Fruit fly (Drosophila melanogaster) whole organism, wandering third instar larva: ENCODE measurements around the gene Ktch.

ENCODE experiments used
- Abd-B ChIP-seq: fragments of >200 bp; optimal IDR thresholded peaks from 2 replicates; lab custom pipeline; 2017; ENCODE audit warnings: missing biosample characterization, missing genetic modification characterization
- CG32264 ChIP-seq: fragments of 200-800 bp; sonication (Bioruptor generic); optimal IDR thresholded peaks from 2 replicates; lab custom pipeline; 2016; ENCODE audit warnings: missing biosample characterization, missing genetic modification characterization
- CG9705 ChIP-seq: fragments of 200-800 bp; sonication (Bioruptor generic); optimal IDR thresholded peaks from 2 replicates; lab custom pipeline; 2018; ENCODE audit warnings: missing biosample characterization, mild to moderate bottlenecking, missing genetic modification characterization
- CrebA ChIP-seq: fragments of 200-800 bp; sonication (Bioruptor generic); optimal IDR thresholded peaks from 2 replicates; lab custom pipeline; 2016; ENCODE audit warnings: missing biosample characterization, mild to moderate bottlenecking, missing genetic modification characterization, borderline replicate concordance
- Dfd ChIP-seq: fragments of >200 bp; optimal IDR thresholded peaks from 2 replicates; lab custom pipeline; 2017; ENCODE audit warnings: missing biosample characterization, missing genetic modification characterization
- GATAd ChIP-seq: sonication (Bioruptor generic); optimal IDR thresholded peaks from 2 replicates; lab custom pipeline; 2016; ENCODE audit warnings: missing biosample characterization, missing genetic modification characterization
- Hnf4 ChIP-seq: fragments of 200-800 bp; sonication (Bioruptor generic); optimal IDR thresholded peaks from 2 replicates; lab custom pipeline; 2016; ENCODE audit warnings: missing biosample characterization, mild to moderate bottlenecking, missing genetic modification characterization
- Hr83 ChIP-seq: fragments of 200-300 bp; sonication (Bioruptor generic); optimal IDR thresholded peaks from 2 replicates; lab custom pipeline; 2016; ENCODE audit warnings: missing biosample characterization, mild to moderate bottlenecking, missing genetic modification characterization, moderate library complexity; ENCODE audit not compliant: poor library complexity, severe bottlenecking
- Mio ChIP-seq: sonication (Bioruptor generic); optimal IDR thresholded peaks from 2 replicates; lab custom pipeline; 2016; ENCODE audit warnings: missing biosample characterization, missing genetic modification characterization
- Myc ChIP-seq: fragments of >200 bp; optimal IDR thresholded peaks from 2 replicates; lab custom pipeline; 2017
- N ChIP-seq: fragments of >200 bp; optimal IDR thresholded peaks from 2 replicates; lab custom pipeline; 2018; ENCODE audit warnings: missing biosample characterization, missing external identifiers, missing genetic modification characterization
- Rel ChIP-seq, 2 experiments: fragments of 200-800 bp; sonication (Bioruptor generic) in 1 of 2; optimal IDR thresholded peaks; 2 replicates in 1 of 2; 3 replicates in 1 of 2; lab custom pipeline; 2016 to 2019; ENCODE audit warnings: mild to moderate bottlenecking in 2 of 2, missing biosample characterization in 2 of 2, missing genetic modification characterization in 2 of 2, moderate library complexity in 1 of 2
- Vsx2 ChIP-seq: fragments of 200-300, 225-300 bp; sonication (Bioruptor generic); optimal IDR thresholded peaks from 2 replicates; lab custom pipeline; 2018; ENCODE audit warnings: missing biosample characterization, missing genetic modification characterization; ENCODE audit not compliant: partially characterized antibody
- ey ChIP-seq: fragments of 200-800 bp; sonication (Bioruptor generic); optimal IDR thresholded peaks from 2 replicates; lab custom pipeline; 2016; ENCODE audit warnings: missing biosample characterization, missing genetic modification characterization
- foxo ChIP-seq, 2 experiments: fragments of 200-800 bp; sonication (Bioruptor generic); optimal IDR thresholded peaks; 2 replicates in 1 of 2; 3 replicates in 1 of 2; lab custom pipeline; 2016 to 2017; ENCODE audit warnings: missing biosample characterization in 2 of 2, missing genetic modification characterization in 2 of 2
- fru ChIP-seq: fragments of 200-800 bp; sonication (Bioruptor generic); optimal IDR thresholded peaks from 3 replicates; lab custom pipeline; 2016; ENCODE audit warnings: missing biosample characterization, mild to moderate bottlenecking, missing genetic modification characterization
- h ChIP-seq: fragments of 200-800 bp; sonication (Bioruptor generic); optimal IDR thresholded peaks from 3 replicates; lab custom pipeline; 2016; ENCODE audit warnings: missing biosample characterization, mild to moderate bottlenecking, missing genetic modification characterization
- jim ChIP-seq: fragments of 175-275, 200-325 bp; sonication (Bioruptor generic); optimal IDR thresholded peaks from 2 replicates; lab custom pipeline; 2016; ENCODE audit warnings: missing biosample characterization, mild to moderate bottlenecking, missing genetic modification characterization
- pan ChIP-seq: fragments of >200 bp; optimal IDR thresholded peaks from 2 replicates; lab custom pipeline; 2017
- psq ChIP-seq: fragments of 200-800 bp; sonication (Bioruptor generic); optimal IDR thresholded peaks from 3 replicates; lab custom pipeline; 2017; ENCODE audit warnings: missing biosample characterization, mild to moderate bottlenecking, missing genetic modification characterization, moderate library complexity
- rgr ChIP-seq: fragments of 200-800 bp; sonication (Bioruptor generic); optimal IDR thresholded peaks from 3 replicates; lab custom pipeline; 2016; ENCODE audit warnings: missing biosample characterization, mild to moderate bottlenecking, missing genetic modification characterization
- sage ChIP-seq: fragments of 200-800 bp; sonication (Bioruptor generic); optimal IDR thresholded peaks from 2 replicates; lab custom pipeline; 2016; ENCODE audit warnings: missing biosample characterization, mild to moderate bottlenecking, missing genetic modification characterization
- sv ChIP-seq: fragments of 200-800 bp; sonication (Bioruptor generic); optimal IDR thresholded peaks from 3 replicates; lab custom pipeline; 2016; ENCODE audit warnings: missing biosample characterization, missing genetic modification characterization
- tai ChIP-seq: sonication (Bioruptor generic); optimal IDR thresholded peaks from 2 replicates; lab custom pipeline; 2016; ENCODE audit warnings: missing biosample characterization, missing genetic modification characterization
- usp ChIP-seq: fragments of >200 bp; optimal IDR thresholded peaks from 2 replicates; lab custom pipeline; 2017; ENCODE audit warnings: missing biosample characterization, missing genetic modification characterization
- woc ChIP-seq: sonication (Bioruptor generic); optimal IDR thresholded peaks from 2 replicates; lab custom pipeline; 2016; ENCODE audit warnings: missing biosample characterization, mild to moderate bottlenecking, missing genetic modification characterization

Ktch gene

DNA sequence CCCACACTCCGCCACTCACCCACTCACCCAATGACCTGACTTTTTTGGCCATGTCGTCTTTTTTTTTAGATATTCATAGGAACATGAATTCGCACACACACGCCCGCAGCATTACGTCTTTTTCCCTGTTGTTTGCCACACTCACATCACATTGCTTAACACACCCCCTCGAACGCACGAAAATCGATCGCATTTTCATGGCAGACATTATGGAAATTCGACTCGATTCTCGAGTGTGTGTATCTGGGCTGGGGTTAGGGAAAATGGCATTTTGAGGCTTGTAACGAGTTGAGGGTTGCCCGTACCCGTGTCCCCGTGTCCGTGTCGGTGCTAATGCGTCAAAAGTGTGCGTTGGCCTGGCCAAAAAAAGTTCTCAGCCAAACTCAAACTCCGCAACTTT lies 11.2 kb upstream of the Ktch start:
- no peak for TF ChIP-seq N (GFP tag; lab: Kevin White, UChicago)
- no peak for TF ChIP-seq fru (GFP tag; lab: Kevin White, UChicago)
- TF ChIP-seq Dfd (GFP tag; lab: Kevin White, UChicago): no peak
- no peak for TF ChIP-seq jim (GFP tag; lab: Kevin White, UChicago)
- TF ChIP-seq sage: no peak
- TF ChIP-seq pan (lab: Kevin White, UChicago): no peak
- no peak for TF ChIP-seq tai (GFP tag; lab: Kevin White, UChicago)
- TF ChIP-seq sv (GFP tag; lab: Kevin White, UChicago): no peak

DNA sequence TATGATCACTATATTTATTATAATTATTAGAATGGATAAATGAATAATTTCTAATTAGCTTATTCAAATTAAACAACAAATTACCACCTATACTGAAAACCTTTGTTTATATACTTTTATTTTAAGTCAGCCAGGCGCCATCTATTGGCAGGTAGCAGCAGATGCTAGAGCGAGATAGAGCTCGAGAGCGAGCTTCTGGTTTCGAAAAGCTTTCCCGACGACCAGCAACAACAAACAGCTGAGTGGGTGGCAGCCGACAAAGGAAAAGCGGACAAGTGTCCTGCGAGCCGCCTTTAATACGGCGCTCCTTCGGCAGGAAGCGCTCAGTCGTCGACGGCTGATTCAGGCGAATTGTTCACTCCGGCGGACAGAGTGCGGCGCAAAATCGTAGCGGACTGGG lies 3.6 kb upstream of the Ktch start, which contains the start of gene Gycbeta100B:
Gycbeta100B (plus strand) TSS at position 337 of the 400 bp plus-strand sequence.
- TF ChIP-seq sv (GFP tag; lab: Kevin White, UChicago) (no peak), Mio (no peak), psq (GFP tag; lab: Kevin White, UChicago) (no peak), CG9705 (GFP tag; lab: Kevin White, UChicago) (no peak), CG32264 (no peak), h (GFP tag; lab: Kevin White, UChicago) (no peak), usp (GFP tag; lab: Kevin White, UChicago) (no peak), Myc (lab: Kevin White, UChicago) (no peak), fru (GFP tag; lab: Kevin White, UChicago) (no peak)

DNA sequence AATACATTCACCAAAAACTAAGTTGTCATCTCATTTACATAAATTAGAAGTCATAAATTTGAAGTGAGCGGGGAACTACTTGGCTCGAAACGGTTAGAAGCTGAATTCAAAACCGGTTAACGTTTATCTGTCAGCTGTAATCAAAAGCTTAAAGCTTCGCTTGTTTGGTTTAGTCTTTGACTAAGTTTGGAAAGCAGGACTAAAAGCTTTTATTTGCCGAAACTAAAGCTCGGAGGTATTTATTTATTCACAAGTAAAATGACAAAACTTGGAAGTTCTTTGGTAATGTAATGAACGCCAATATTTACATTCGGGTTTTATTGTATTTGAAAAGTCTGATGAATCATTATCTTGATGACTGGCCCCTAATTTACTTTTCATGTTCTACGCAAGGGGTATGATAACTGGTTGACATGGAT lies 3.1 kb downstream of the Ktch start:
- TF ChIP-seq N (GFP tag; lab: Kevin White, UChicago) (no peak), Rel (GFP tag; optimal IDR thresholded peaks at IDR 0.05; lab: Kevin White, UChicago) (no peak), Rel (tag; optimal IDR thresholded peaks at IDR 0.05; lab: Kevin White, UChicago) (peak; percentile 68)
- TF ChIP-seq, all 38 proteins: peak for 1

DNA sequence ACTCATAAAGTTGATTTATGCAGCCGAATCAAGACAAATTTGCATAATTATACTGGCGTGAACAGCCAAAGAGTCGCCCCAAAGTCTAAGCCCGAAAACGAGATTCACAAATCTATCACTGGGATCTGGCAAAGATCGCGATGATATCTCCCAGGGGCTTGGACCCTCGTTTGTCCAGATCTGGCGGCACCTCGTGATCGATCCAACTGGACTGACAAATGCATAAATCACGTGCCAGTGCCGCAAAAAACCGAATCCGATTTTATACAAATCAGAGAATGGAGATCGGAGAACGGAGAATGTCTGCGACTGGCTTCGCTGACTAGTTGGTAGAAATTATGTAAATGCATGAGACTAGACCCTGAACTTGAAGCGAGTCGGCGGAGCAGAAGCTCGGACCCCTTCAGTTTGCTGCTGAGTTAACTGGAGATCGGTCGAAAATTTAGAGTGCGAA lies 4.7 kb downstream of the Ktch start, which contains the start of gene CG15554:
CG15554 (plus strand) TSS at position 404 of the 454 bp plus-strand sequence.
- TF ChIP-seq fru (GFP tag; lab: Kevin White, UChicago): no peak

DNA sequence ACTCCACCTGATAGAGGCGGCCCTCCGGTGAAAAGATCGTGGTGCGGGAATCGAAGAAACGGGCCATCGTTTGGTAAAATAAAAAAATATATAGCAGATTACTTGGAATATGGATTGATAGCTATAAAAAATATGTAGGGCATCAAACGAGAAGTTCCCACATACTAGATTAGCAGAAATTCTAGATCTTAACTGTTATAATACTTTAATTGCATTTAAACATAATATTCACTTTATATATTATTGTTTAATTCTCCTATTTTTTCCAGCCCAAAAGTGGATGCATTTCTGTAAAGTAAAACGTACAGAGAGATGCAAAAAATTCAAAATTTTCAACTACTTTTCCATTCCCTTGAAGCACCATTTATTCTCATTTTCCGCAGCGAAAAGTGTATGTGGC lies 7.2 kb downstream of the Ktch start, which contains the start of gene Prosalpha3T:
Prosalpha3T (minus strand) TSS at position 101 of the 400 bp plus-strand sequence.
- TF ChIP-seq CrebA: no peak
- no peak for TF ChIP-seq pan (lab: Kevin White, UChicago)
- TF ChIP-seq GATAd: no peak
- no peak for TF ChIP-seq ey (GFP tag; lab: Kevin White, UChicago)
- TF ChIP-seq woc (GFP tag; lab: Kevin White, UChicago): no peak
- no peak for TF ChIP-seq Hnf4 (GFP tag; lab: Kevin White, UChicago)
- TF ChIP-seq Abd-B (GFP tag; lab: Kevin White, UChicago): no peak
- TF ChIP-seq foxo (GFP tag; optimal IDR thresholded peaks at IDR 0.05; lab: Kevin White, UChicago): no peak
- no peak for TF ChIP-seq Vsx2
- TF ChIP-seq N (GFP tag; lab: Kevin White, UChicago): no peak
- TF ChIP-seq sv (GFP tag; lab: Kevin White, UChicago): no peak

DNA sequence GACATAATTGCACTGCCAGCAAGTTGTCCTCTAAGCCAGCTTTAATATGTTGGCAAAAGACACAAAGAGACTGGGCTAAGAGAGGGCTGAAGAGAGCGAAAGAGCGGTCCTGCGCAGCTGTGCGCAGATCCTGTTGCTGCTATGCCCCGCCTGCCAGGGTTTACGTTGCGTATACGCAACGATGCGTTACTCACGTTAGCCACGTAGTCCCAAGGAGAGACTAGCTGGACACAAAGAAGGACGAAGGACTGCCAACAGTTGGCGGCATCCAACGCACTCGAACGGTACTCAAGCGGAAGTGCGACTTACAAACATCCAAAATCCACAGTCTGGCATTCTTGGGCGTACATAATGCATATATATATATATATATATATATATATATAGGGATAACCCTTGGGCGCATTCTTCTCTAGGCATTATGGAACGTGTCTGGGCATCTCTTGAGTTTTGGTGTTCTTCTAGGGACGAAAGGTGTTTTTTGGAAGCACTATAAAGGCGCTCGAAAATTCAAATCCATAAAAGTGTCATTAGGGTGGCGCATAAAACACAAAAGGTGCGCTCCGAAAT lies 10.5 kb downstream of the Ktch start:
- peak; percentile 69 for TF ChIP-seq Dfd (GFP tag; lab: Kevin White, UChicago)
- no peak for TF ChIP-seq fru (GFP tag; lab: Kevin White, UChicago)
- TF ChIP-seq, all 38 proteins: peak for 1

DNA sequence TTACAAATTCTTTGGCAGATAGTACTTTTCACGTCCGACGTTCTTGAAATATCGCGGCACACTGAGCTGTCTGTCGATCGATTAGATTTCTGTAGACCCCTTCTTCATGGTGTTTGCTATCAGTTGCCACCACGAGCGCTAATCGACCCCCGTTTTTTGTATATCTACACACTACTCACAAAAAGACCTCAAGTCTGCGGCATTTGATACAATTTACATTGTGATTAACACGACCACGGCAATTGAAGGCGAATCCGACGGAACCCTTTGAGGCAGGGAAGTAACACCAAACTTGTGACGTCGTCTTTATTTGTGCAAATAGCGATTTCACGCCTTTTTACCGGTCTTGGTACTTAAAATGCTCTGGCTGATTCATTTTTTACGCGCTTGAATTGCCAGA lies 21.3 kb downstream of the Ktch start, which contains the start of gene Mayo:
Mayo (minus strand) TSS at position 66 of the 400 bp plus-strand sequence.
- no peak for TF ChIP-seq jim (GFP tag; lab: Kevin White, UChicago)
- TF ChIP-seq h (GFP tag; lab: Kevin White, UChicago): peak; percentile 16

DNA sequence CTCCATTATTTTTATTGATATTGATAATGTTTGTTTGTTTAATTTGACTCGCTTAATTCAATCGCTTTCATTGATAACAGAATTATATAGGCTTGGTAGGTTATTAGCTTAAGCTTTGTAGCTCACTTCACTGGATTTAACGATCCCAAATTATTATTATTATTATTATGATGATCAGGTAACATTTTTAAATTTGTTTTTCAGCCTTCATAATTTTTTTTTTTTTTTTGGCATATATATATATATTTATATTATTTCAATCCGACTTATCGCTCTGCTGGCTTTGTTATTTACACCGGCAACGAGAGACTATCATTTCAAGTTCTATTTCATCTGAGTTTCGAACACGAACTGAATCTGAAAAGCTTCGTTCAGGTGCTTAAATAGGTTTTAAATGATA lies 29.4 kb downstream of the Ktch start, which contains the start of gene CG15553:
CG15553 (minus strand) TSS at position 101 of the 400 bp plus-strand sequence.
- TF ChIP-seq Rel (GFP tag; optimal IDR thresholded peaks at IDR 0.05; lab: Kevin White, UChicago) (no peak), Rel (tag; optimal IDR thresholded peaks at IDR 0.05; lab: Kevin White, UChicago) (no peak), jim (GFP tag; lab: Kevin White, UChicago) (no peak), CG32264 (no peak), Mio (no peak), usp (GFP tag; lab: Kevin White, UChicago) (no peak), sv (GFP tag; lab: Kevin White, UChicago) (no peak), Hr83 (GFP tag; lab: Kevin White, UChicago) (no peak), rgr (GFP tag; lab: Kevin White, UChicago) (no peak), pan (lab: Kevin White, UChicago) (no peak)
